Worm (Caenorhabditis elegans) whole organism, L1 larva: Measurements from ENCODE around the gene srh-219.

ENCODE experiments used
- C04F5.9 ChIP-seq: sonication (generic microtip); optimal IDR thresholded peaks from 2 replicates; lab custom pipeline; 2016; ENCODE audit warnings: missing genetic modification characterization, missing compliant biosample characterization
- C16A3.4 ChIP-seq: fragments of 150-350 bp; optimal IDR thresholded peaks from 2 replicates; lab custom pipeline; 2014; ENCODE audit warnings: missing biosample characterization, missing genetic modification characterization
- F16B12.6 ChIP-seq: fragments of 150-350 bp; optimal IDR thresholded peaks from 2 replicates; lab custom pipeline; 2014; ENCODE audit warnings: missing biosample characterization, missing genetic modification characterization
- ceh-8 ChIP-seq: fragments of 200-800 bp; sonication (Bioruptor generic); optimal IDR thresholded peaks from 2 replicates; lab custom pipeline; 2018; ENCODE audit warnings: mild to moderate bottlenecking, missing genetic modification characterization, moderate library complexity, missing compliant biosample characterization
- ceh-88 ChIP-seq: fragments of 200-800 bp; sonication (Bioruptor generic); IDR thresholded peaks from 2 replicates; pipeline ENCODE4 v1.3.6; 2022; ENCODE audit warnings: missing genetic modification characterization, missing compliant biosample characterization
- ces-1 ChIP-seq: fragments of 150-350 bp; optimal IDR thresholded peaks from 2 replicates; lab custom pipeline; 2014; ENCODE audit warnings: missing biosample characterization, missing genetic modification reagents, missing genetic modification characterization
- dpl-1 ChIP-seq, 3 experiments: fragments of 150-350 bp in 2 of 3; sonication (generic microtip) in 1 of 3; optimal IDR thresholded peaks; 2 replicates each; lab custom pipeline; 2014 to 2017; ENCODE audit warnings: missing biosample characterization in 3 of 3, missing genetic modification characterization in 3 of 3, missing genetic modification reagents in 3 of 3
- efl-1 ChIP-seq, 4 experiments: fragments of 150-350 bp; optimal IDR thresholded peaks in 3 of 4; peaks in 1 of 4; 1 replicate in 1 of 4; 2 replicates in 3 of 4; lab custom pipeline; 2014; ENCODE audit warnings: missing biosample characterization in 2 of 4, missing genetic modification characterization in 2 of 4, missing genetic modification reagents in 2 of 4
- egl-27 ChIP-seq, 2 experiments: fragments of 150-350 bp in 1 of 2; sonication (generic microtip); optimal IDR thresholded peaks; 3 replicates each; lab custom pipeline; 2017 to 2018; ENCODE audit warnings: missing biosample characterization in 2 of 2, missing genetic modification characterization in 2 of 2, missing genetic modification reagents in 2 of 2
- elt-2 ChIP-seq: sonication (generic microtip); optimal IDR thresholded peaks from 2 replicates; lab custom pipeline; 2016; ENCODE audit warnings: missing genetic modification characterization, mild to moderate bottlenecking, inconsistent platforms, missing compliant biosample characterization, missing genetic modification reagents
- elt-3 ChIP-seq, 6 experiments: fragments of 150-350 bp in 1 of 6; sonication (generic microtip); optimal IDR thresholded peaks; 2 replicates each; lab custom pipeline; 2017 to 2018; ENCODE audit warnings: missing biosample characterization in 6 of 6, missing genetic modification characterization in 6 of 6, inconsistent platforms in 1 of 6
- fkh-10 ChIP-seq: sonication (generic microtip); optimal IDR thresholded peaks from 2 replicates; lab custom pipeline; 2017; ENCODE audit warnings: missing biosample characterization, missing genetic modification reagents, missing genetic modification characterization
- hlh-17 ChIP-seq: fragments of 200-800 bp; sonication (Bioruptor generic); optimal IDR thresholded peaks from 2 replicates; lab custom pipeline; 2018; ENCODE audit warnings: missing genetic modification characterization, mild to moderate bottlenecking, missing compliant biosample characterization, moderate library complexity, borderline replicate concordance
- hlh-4 ChIP-seq: sonication (generic microtip); optimal IDR thresholded peaks from 2 replicates; lab custom pipeline; 2016; ENCODE audit warnings: mild to moderate bottlenecking, missing genetic modification characterization, missing compliant biosample characterization
- irx-1 ChIP-seq: sonication (generic microtip); optimal IDR thresholded peaks from 2 replicates; lab custom pipeline; 2016; ENCODE audit warnings: missing genetic modification characterization, missing compliant biosample characterization
- lin-39 ChIP-seq: fragments of 150-350 bp; optimal IDR thresholded peaks from 2 replicates; lab custom pipeline; 2014; ENCODE audit warnings: missing biosample characterization, missing genetic modification reagents, missing genetic modification characterization
- mef-2 ChIP-seq: fragments of 150-350 bp; optimal IDR thresholded peaks from 2 replicates; lab custom pipeline; 2014; ENCODE audit warnings: missing biosample characterization, missing genetic modification characterization
- nhr-11 ChIP-seq: fragments of 150-350 bp; optimal IDR thresholded peaks from 2 replicates; lab custom pipeline; 2014; ENCODE audit warnings: missing biosample characterization, missing genetic modification characterization
- nhr-19 ChIP-seq: fragments of 200-800 bp; sonication (Bioruptor generic); conservative IDR thresholded peaks from 2 replicates; pipeline ENCODE4 v1.3.6; 2022; ENCODE audit warnings: missing genetic modification characterization, missing compliant biosample characterization
- nhr-47 ChIP-seq: sonication (generic microtip); optimal IDR thresholded peaks from 2 replicates; lab custom pipeline; 2016; ENCODE audit warnings: mild to moderate bottlenecking, missing genetic modification characterization, moderate library complexity, missing compliant biosample characterization
- nhr-71 ChIP-seq: sonication (generic microtip); optimal IDR thresholded peaks from 2 replicates; lab custom pipeline; 2016; ENCODE audit warnings: mild to moderate bottlenecking, missing genetic modification characterization, moderate library complexity, missing compliant biosample characterization
- nhr-76 ChIP-seq: sonication (generic microtip); optimal IDR thresholded peaks from 2 replicates; lab custom pipeline; 2017; ENCODE audit warnings: missing biosample characterization, missing genetic modification characterization
- nhr-77 ChIP-seq: fragments of 150-350 bp; optimal IDR thresholded peaks from 2 replicates; lab custom pipeline; 2014; ENCODE audit warnings: missing biosample characterization, missing genetic modification characterization
- nhr-85 ChIP-seq: sonication (generic microtip); peaks from one replicate; lab custom pipeline; 2016; ENCODE audit warnings: missing genetic modification characterization, inconsistent platforms, missing compliant biosample characterization
- pag-3 ChIP-seq: sonication (generic microtip); optimal IDR thresholded peaks from 2 replicates; lab custom pipeline; 2017; ENCODE audit warnings: missing genetic modification characterization, mild to moderate bottlenecking, missing compliant biosample characterization, antibody characterized with exemption, borderline replicate concordance; ENCODE audit not compliant: insufficient read depth
- pax-3 ChIP-seq: fragments of 200-800 bp; sonication (Bioruptor generic); optimal IDR thresholded peaks from 2 replicates; lab custom pipeline; 2018; ENCODE audit warnings: mild to moderate bottlenecking, missing genetic modification characterization, moderate library complexity, missing compliant biosample characterization
- snpc-4 ChIP-seq: fragments of 150-350 bp; optimal IDR thresholded peaks from 2 replicates; lab custom pipeline; 2014; ENCODE audit warnings: missing biosample characterization, missing genetic modification characterization
- snu-23 ChIP-seq: sonication (generic microtip); optimal IDR thresholded peaks from 2 replicates; lab custom pipeline; 2016; ENCODE audit warnings: missing genetic modification characterization, missing compliant biosample characterization
- swsn-7 ChIP-seq: sonication (generic microtip); optimal IDR thresholded peaks from 2 replicates; lab custom pipeline; 2016; ENCODE audit warnings: missing genetic modification characterization, missing compliant biosample characterization
- tlp-1 ChIP-seq: fragments of 150-350 bp; optimal IDR thresholded peaks from 2 replicates; lab custom pipeline; 2014; ENCODE audit warnings: missing biosample characterization, missing genetic modification characterization
- unc-130 ChIP-seq: fragments of 150-350 bp; optimal IDR thresholded peaks from 2 replicates; lab custom pipeline; 2017; ENCODE audit warnings: missing biosample characterization, missing genetic modification characterization, inconsistent platforms
- unc-62 ChIP-seq: fragments of 150-350 bp; optimal IDR thresholded peaks from 2 replicates; lab custom pipeline; 2014; ENCODE audit warnings: missing biosample characterization, missing genetic modification reagents, missing genetic modification characterization
- unc-86 ChIP-seq: sonication (generic microtip); optimal IDR thresholded peaks from 2 replicates; lab custom pipeline; 2016; ENCODE audit warnings: missing genetic modification characterization, missing compliant biosample characterization
- vab-15 ChIP-seq: sonication (generic microtip); optimal IDR thresholded peaks from 2 replicates; lab custom pipeline; 2017; ENCODE audit warnings: missing genotype, mild to moderate bottlenecking, missing genetic modification characterization, missing compliant biosample characterization
- xbp-1 ChIP-seq: sonication (generic microtip); optimal IDR thresholded peaks from 2 replicates; lab custom pipeline; 2016; ENCODE audit warnings: missing genetic modification characterization, missing compliant biosample characterization
- zag-1 ChIP-seq: fragments of 150-350 bp; optimal IDR thresholded peaks from 2 replicates; lab custom pipeline; 2014; ENCODE audit warnings: missing biosample characterization, missing genetic modification characterization
- zip-4 ChIP-seq: fragments of 200-800 bp; sonication (Bioruptor generic); optimal IDR thresholded peaks from 2 replicates; lab custom pipeline; 2018; ENCODE audit warnings: mild to moderate bottlenecking, missing genetic modification characterization, moderate library complexity, missing compliant biosample characterization

Gene srh-219

ce11 chrV:15533096-15533495 lies 37.8 kb downstream of the srh-219 start, which contains the start of gene F21A3.11:
Gene F21A3.11 (minus strand): TSS chrV:15533212.
- TF ChIP-seq elt-2 (tag; lab: Kevin White, UChicago) (peak; percentile 70), nhr-77 (tag; lab: Kevin White, UChicago) (no peak)
- TF ChIP-seq, all 84 proteins: peak for 1

- no peak for TF ChIP-seq irx-1
- no peak for TF ChIP-seq zag-1 (tag; lab: Kevin White, UChicago)
- no peak for TF ChIP-seq egl-27 (tag; optimal IDR thresholded peaks at IDR 0.05; lab: Kevin White, UChicago)
- no peak for TF ChIP-seq unc-62 (GFP tag; lab: Kevin White, UChicago)
- TF ChIP-seq ceh-88 (GFP tag; lab: Robert Waterston, UW): no peak
- no peak for TF ChIP-seq swsn-7 (tag; lab: Kevin White, UChicago)
- TF ChIP-seq C04F5.9 (tag; lab: Kevin White, UChicago): no peak
- no peak for TF ChIP-seq tlp-1 (tag; lab: Kevin White, UChicago)
- TF ChIP-seq C16A3.4 (tag; lab: Kevin White, UChicago): no peak
- TF ChIP-seq mef-2: no peak
- no peak for TF ChIP-seq unc-130 (tag; lab: Kevin White, UChicago)
- no peak for TF ChIP-seq nhr-47 (tag; lab: Kevin White, UChicago)
- no peak for TF ChIP-seq hlh-17 (GFP tag; lab: Kevin White, UChicago)
- TF ChIP-seq pax-3 (tag; lab: Kevin White, UChicago): no peak
- no peak for TF ChIP-seq elt-2 (tag; lab: Kevin White, UChicago)
- TF ChIP-seq xbp-1 (tag; lab: Kevin White, UChicago): no peak
- no peak for TF ChIP-seq F16B12.6 (tag; lab: Kevin White, UChicago)
Measured at ce11 chrV:15533864-15534263, 38.6 kb downstream of the srh-219 start, which contains the start of gene F21A3.2. Gene F21A3.2 (minus strand): TSS chrV:15533964.

ce11 chrV:15536320-15536719 lies 41.1 kb downstream of the srh-219 start, which contains the start of gene F21A3.4:
Gene F21A3.4 (plus strand): TSS chrV:15536620.
- TF ChIP-seq ces-1: no peak
- TF ChIP-seq efl-1 (optimal IDR thresholded peaks at IDR 0.05; lab: Kevin White, UChicago): no peak
- TF ChIP-seq efl-1 (GFP tag; optimal IDR thresholded peaks at IDR 0.05 in 1 of 2; lab: Kevin White, UChicago): peak in 1 of 2 experiments; percentile 59

ce11 chrV:15537923-15538322 lies 42.7 kb downstream of the srh-219 start, which contains the start of gene prde-1:
Gene prde-1 (plus strand): TSS chrV:15538244.
- TF ChIP-seq nhr-85 (tag; lab: Kevin White, UChicago) (no peak), mef-2 (no peak), ceh-8 (GFP tag; lab: Kevin White, UChicago) (no peak), vab-15 (tag; lab: Kevin White, UChicago) (no peak), dpl-1 (GFP tag; optimal IDR thresholded peaks at IDR 0.05; lab: Kevin White, UChicago) (no peak), unc-86 (tag; lab: Kevin White, UChicago) (no peak), unc-62 (GFP tag; lab: Kevin White, UChicago) (no peak), snpc-4 (tag; lab: Kevin White, UChicago) (no peak), nhr-11 (tag; lab: Kevin White, UChicago) (no peak), zag-1 (tag; lab: Kevin White, UChicago) (no peak), C04F5.9 (tag; lab: Kevin White, UChicago) (no peak), nhr-71 (tag; lab: Kevin White, UChicago) (no peak)

ce11 chrV:15543252-15543651 lies 48.0 kb downstream of the srh-219 start:
- TF ChIP-seq zip-4 (no peak), nhr-19 (GFP tag; lab: Robert Waterston, UW) (no peak), hlh-4 (tag; lab: Kevin White, UChicago) (no peak)

ce11 chrV:15544898-15545297 lies 49.6 kb downstream of the srh-219 start, which contains the start of gene glb-14:
Gene glb-14 (minus strand): TSS chrV:15544994.
- no peak for TF ChIP-seq nhr-76
- TF ChIP-seq elt-3 (tag; optimal IDR thresholded peaks at IDR 0.05; lab: Kevin White, UChicago): no peak
- no peak for TF ChIP-seq fkh-10
- TF ChIP-seq pag-3 (tag; lab: Kevin White, UChicago): no peak
- no peak for TF ChIP-seq lin-39 (tag; lab: Kevin White, UChicago)
- TF ChIP-seq snu-23 (GFP tag; lab: Kevin White, UChicago): no peak
